Worm (Caenorhabditis elegans) whole organism, L4 larva: Measurements from ENCODE around the gene dmd-4.
A peak's percentile ranks its signal among the peaks of the same experiment; 100 is the strongest.

ENCODE experiments used
- F26F4.8 ChIP-seq: fragments of 200-800 bp; sonication (Bioruptor generic); conservative IDR thresholded peaks from 2 replicates; pipeline ENCODE4 v1.3.6; 2022; ENCODE audit warnings: missing genetic modification characterization, missing compliant biosample characterization
- F44E2.7 ChIP-seq: fragments of 200-800 bp; sonication (Bioruptor generic); IDR thresholded peaks from 2 replicates; pipeline ENCODE4 v2.1.2; 2022; ENCODE audit warnings: missing genetic modification characterization, missing compliant biosample characterization
- F49E8.2 ChIP-seq: sonication (generic microtip); optimal IDR thresholded peaks from 2 replicates; lab custom pipeline; 2016; ENCODE audit warnings: missing compliant biosample characterization, mild to moderate bottlenecking, missing genetic modification characterization, borderline replicate concordance
- T26A8.4 ChIP-seq: fragments of 200-800 bp; sonication (Bioruptor generic); IDR thresholded peaks from 2 replicates; pipeline ENCODE4 v1.3.6; 2022; ENCODE audit warnings: missing genetic modification characterization, missing compliant biosample characterization
- Y105C5A.15 ChIP-seq: fragments of 200-800 bp; sonication (Bioruptor generic); IDR thresholded peaks from 2 replicates; pipeline ENCODE4 v1.3.6; 2022; ENCODE audit warnings: missing genetic modification characterization, missing compliant biosample characterization
- Y48G9A.11 ChIP-seq: fragments of 200-800 bp; sonication (Bioruptor generic); IDR thresholded peaks from 2 replicates; pipeline ENCODE4 v1.3.6; 2022; ENCODE audit warnings: missing genetic modification reagents, missing genetic modification characterization, missing compliant biosample characterization
- ZK337.2 ChIP-seq: fragments of 200-800 bp; sonication (Bioruptor generic); IDR thresholded peaks from 2 replicates; pipeline ENCODE4 v1.3.6; 2022; ENCODE audit warnings: missing genetic modification reagents, missing genetic modification characterization, missing compliant biosample characterization
- ZK546.5 ChIP-seq, 2 experiments: sonication (generic microtip); optimal IDR thresholded peaks; 2 replicates each; lab custom pipeline; 2017; ENCODE audit warnings: missing biosample characterization in 2 of 2, missing genetic modification characterization in 2 of 2
- aha-1 ChIP-seq: fragments of 150-350 bp; peaks from one replicate; lab custom pipeline; 2014; ENCODE audit warnings: missing biosample characterization, missing genetic modification characterization
- aly-2 ChIP-seq: sonication (generic microtip); optimal IDR thresholded peaks from 2 replicates; lab custom pipeline; 2018; ENCODE audit warnings: missing biosample characterization, missing genetic modification characterization
- arid-1 ChIP-seq: fragments of 200-800 bp; sonication (Bioruptor generic); conservative IDR thresholded peaks from 2 replicates; pipeline ENCODE4 v1.3.6; 2022; ENCODE audit warnings: missing genetic modification reagents, missing genetic modification characterization, missing compliant biosample characterization
- ceh-82 ChIP-seq: sonication (generic microtip); optimal IDR thresholded peaks from 2 replicates; lab custom pipeline; 2017; ENCODE audit warnings: missing biosample characterization, missing genetic modification characterization
- daf-12 ChIP-seq: fragments of 150-350 bp; optimal IDR thresholded peaks from 2 replicates; lab custom pipeline; 2014; ENCODE audit warnings: missing biosample characterization, missing genetic modification reagents, missing genetic modification characterization
- daf-16 ChIP-seq, 3 experiments: sonication (generic microtip); optimal IDR thresholded peaks; 2 replicates each; lab custom pipeline; 2016 to 2017; ENCODE audit warnings: missing genetic modification characterization in 3 of 3, missing genetic modification reagents in 3 of 3, mild to moderate bottlenecking in 2 of 3, missing compliant biosample characterization in 2 of 3, missing biosample characterization in 1 of 3, moderate library complexity in 1 of 3
- daf-8 ChIP-seq: fragments of 200-800 bp; sonication (Bioruptor generic); IDR thresholded peaks from 2 replicates; pipeline ENCODE4 v1.3.6; 2022; ENCODE audit warnings: missing genetic modification characterization, missing compliant biosample characterization
- dmd-9 ChIP-seq: fragments of 200-800 bp; sonication (Bioruptor generic); IDR thresholded peaks from 2 replicates; pipeline ENCODE4 v1.3.6; 2022; ENCODE audit warnings: missing genetic modification reagents, missing genetic modification characterization, missing compliant biosample characterization
- dpl-1 ChIP-seq: fragments of 150-350 bp; optimal IDR thresholded peaks from 2 replicates; lab custom pipeline; 2014; ENCODE audit warnings: missing biosample characterization, missing genetic modification reagents, missing genetic modification characterization
- dve-1 ChIP-seq: sonication (generic microtip); optimal IDR thresholded peaks from 2 replicates; lab custom pipeline; 2017; ENCODE audit warnings: antibody characterized with exemption, mild to moderate bottlenecking, missing genetic modification characterization, missing compliant biosample characterization; ENCODE audit not compliant: insufficient read depth
- fos-1 ChIP-seq: fragments of 150-350 bp; optimal IDR thresholded peaks from 2 replicates; lab custom pipeline; 2014; ENCODE audit warnings: missing biosample characterization, missing genetic modification characterization
- gei-8 ChIP-seq: fragments of 200-800 bp; sonication (Bioruptor generic); optimal IDR thresholded peaks from 2 replicates; lab custom pipeline; 2018; ENCODE audit warnings: mild to moderate bottlenecking, missing genetic modification characterization, missing compliant biosample characterization
- hif-1 ChIP-seq, 2 experiments: sonication (generic microtip); optimal IDR thresholded peaks; 2 replicates each; lab custom pipeline; 2016 to 2017; ENCODE audit warnings: missing compliant biosample characterization in 2 of 2, missing genetic modification characterization in 2 of 2, missing genetic modification reagents in 2 of 2, missing genotype in 2 of 2, mild to moderate bottlenecking in 1 of 2
- hlh-11 ChIP-seq: fragments of 200-800 bp; sonication (Bioruptor generic); optimal IDR thresholded peaks from 2 replicates; lab custom pipeline; 2018; ENCODE audit warnings: mild to moderate bottlenecking, missing genetic modification characterization, missing compliant biosample characterization
- hlh-30 ChIP-seq: sonication (generic microtip); optimal IDR thresholded peaks from 2 replicates; lab custom pipeline; 2017; ENCODE audit warnings: antibody characterized with exemption, mild to moderate bottlenecking, missing genetic modification characterization, missing compliant biosample characterization; ENCODE audit not compliant: insufficient read depth
- lim-7 ChIP-seq: fragments of 200-800 bp; sonication (Bioruptor generic); IDR thresholded peaks from 2 replicates; pipeline ENCODE4 v1.3.6; 2022; ENCODE audit warnings: missing genetic modification characterization, missing compliant biosample characterization
- lin-29 ChIP-seq: fragments of 200-800 bp; sonication (Bioruptor generic); IDR thresholded peaks from 2 replicates; pipeline ENCODE4 v1.3.6; 2022; ENCODE audit warnings: missing genetic modification reagents, missing genetic modification characterization, missing compliant biosample characterization
- lin-38 ChIP-seq: fragments of 200-800 bp; sonication (Bioruptor generic); IDR thresholded peaks from 2 replicates; pipeline ENCODE4 v1.3.6; 2022; ENCODE audit warnings: missing genetic modification reagents, missing genetic modification characterization, missing compliant biosample characterization
- lsy-2 ChIP-seq, 2 experiments: fragments of 150-350 bp in 1 of 2; sonication (generic microtip) in 1 of 2; optimal IDR thresholded peaks; 2 replicates each; lab custom pipeline; 2014 to 2017; ENCODE audit warnings: missing biosample characterization in 2 of 2, missing genetic modification characterization in 2 of 2
- mdl-1 ChIP-seq, 2 experiments: fragments of 150-350 bp in 1 of 2; sonication (generic microtip) in 1 of 2; optimal IDR thresholded peaks; 2 replicates each; lab custom pipeline; 2014 to 2017; ENCODE audit warnings: missing biosample characterization in 2 of 2, missing genetic modification characterization in 2 of 2
- mes-2 ChIP-seq: sonication (generic microtip); optimal IDR thresholded peaks from 2 replicates; lab custom pipeline; 2016; ENCODE audit warnings: missing genotype, mild to moderate bottlenecking, missing genetic modification characterization, missing compliant biosample characterization; ENCODE audit not compliant: poor library complexity, severe bottlenecking
- mxl-2 ChIP-seq: fragments of 200-800 bp; sonication (Bioruptor generic); conservative IDR thresholded peaks from 2 replicates; pipeline ENCODE4 v1.3.6; 2022; ENCODE audit warnings: missing genetic modification reagents, missing genetic modification characterization, missing compliant biosample characterization
- mxl-3 ChIP-seq: fragments of 200-800 bp; sonication (Bioruptor generic); optimal IDR thresholded peaks from 2 replicates; lab custom pipeline; 2018; ENCODE audit warnings: mild to moderate bottlenecking, missing genetic modification characterization, missing compliant biosample characterization
- nhr-11 ChIP-seq: fragments of 150-350 bp; optimal IDR thresholded peaks from 2 replicates; lab custom pipeline; 2014; ENCODE audit warnings: missing biosample characterization, missing genetic modification characterization
- nhr-111 ChIP-seq: fragments of 200-800 bp; sonication (Bioruptor generic); optimal IDR thresholded peaks from 2 replicates; lab custom pipeline; 2018; ENCODE audit warnings: mild to moderate bottlenecking, missing genetic modification characterization, missing compliant biosample characterization
- nhr-237 ChIP-seq: sonication (generic microtip); optimal IDR thresholded peaks from 2 replicates; lab custom pipeline; 2017; ENCODE audit warnings: missing biosample characterization, missing genetic modification characterization
- nhr-28 ChIP-seq: fragments of 150-350 bp; optimal IDR thresholded peaks from 2 replicates; lab custom pipeline; 2014; ENCODE audit warnings: missing biosample characterization, missing genetic modification characterization
- nhr-42 ChIP-seq: fragments of 200-800 bp; sonication (Bioruptor generic); IDR thresholded peaks from 2 replicates; pipeline ENCODE4 v1.3.6; 2022; ENCODE audit warnings: missing genetic modification characterization, missing compliant biosample characterization
- nhr-76 ChIP-seq: fragments of 150-350 bp; optimal IDR thresholded peaks from 2 replicates; lab custom pipeline; 2014; ENCODE audit warnings: missing biosample characterization, missing genetic modification characterization
- nhr-77 ChIP-seq: fragments of 150-350 bp; optimal IDR thresholded peaks from 2 replicates; lab custom pipeline; 2014; ENCODE audit warnings: missing biosample characterization, missing genetic modification characterization
- pha-4 ChIP-seq, 2 experiments: fragments of 150-350 bp in 1 of 2; fragments of 200-800 bp in 1 of 2; sonication (Bioruptor generic) in 1 of 2; IDR thresholded peaks in 1 of 2; optimal IDR thresholded peaks in 1 of 2; 2 replicates each; pipeline versions ENCODE4 v1.3.6 to Lab custom; 2014 to 2022; ENCODE audit warnings: missing genetic modification characterization in 2 of 2, missing genetic modification reagents in 2 of 2, missing biosample characterization in 1 of 2, missing compliant biosample characterization in 1 of 2
- php-3 ChIP-seq: fragments of 200-800 bp; sonication (Bioruptor generic); IDR thresholded peaks from 2 replicates; pipeline ENCODE4 v1.3.6; 2022; ENCODE audit warnings: missing genetic modification reagents, missing genetic modification characterization, missing compliant biosample characterization
- set-16 ChIP-seq: fragments of 200-800 bp; sonication (Bioruptor generic); IDR thresholded peaks from 2 replicates; pipeline ENCODE4 v1.3.6; 2022; ENCODE audit warnings: missing genetic modification reagents, missing genetic modification characterization, missing compliant biosample characterization
- skn-1 ChIP-seq: fragments of 150-350 bp; optimal IDR thresholded peaks from 2 replicates; lab custom pipeline; 2014; ENCODE audit warnings: missing biosample characterization, missing genetic modification characterization
- tag-97 ChIP-seq: fragments of 200-800 bp; sonication (Bioruptor generic); IDR thresholded peaks from 2 replicates; pipeline ENCODE4 v1.3.6; 2022; ENCODE audit warnings: missing genetic modification characterization, missing compliant biosample characterization
- unc-130 ChIP-seq: sonication (generic microtip); optimal IDR thresholded peaks from 2 replicates; lab custom pipeline; 2016; ENCODE audit warnings: missing genetic modification reagents, missing genetic modification characterization, missing compliant biosample characterization
- unc-62 ChIP-seq, 3 experiments: fragments of 150-350 bp in 1 of 3; sonication (generic microtip); optimal IDR thresholded peaks in 2 of 3; peaks in 1 of 3; 1 replicate in 1 of 3; 2 replicates in 2 of 3; lab custom pipeline; 2014 to 2017; ENCODE audit warnings: missing biosample characterization in 3 of 3, missing genetic modification characterization in 3 of 3, missing genetic modification reagents in 3 of 3, missing genotype in 1 of 3
- vab-7 ChIP-seq: fragments of 200-800 bp; sonication (Bioruptor generic); IDR thresholded peaks from 2 replicates; pipeline ENCODE4 v1.3.6; 2022; ENCODE audit warnings: missing genetic modification reagents, missing genetic modification characterization, missing compliant biosample characterization
- zag-1 ChIP-seq: fragments of 150-350 bp; optimal IDR thresholded peaks from 2 replicates; lab custom pipeline; 2014; ENCODE audit warnings: missing biosample characterization, missing genetic modification characterization
- zfp-2 ChIP-seq: sonication (generic microtip); optimal IDR thresholded peaks from 2 replicates; lab custom pipeline; 2016; ENCODE audit warnings: mild to moderate bottlenecking, missing genetic modification characterization, missing compliant biosample characterization
- zip-11 ChIP-seq: fragments of 200-800 bp; sonication (Bioruptor generic); IDR thresholded peaks from 2 replicates; pipeline ENCODE4 v1.3.6; 2022; ENCODE audit warnings: missing genetic modification characterization, missing compliant biosample characterization
- zip-2 ChIP-seq: fragments of 150-350 bp; optimal IDR thresholded peaks from 2 replicates; lab custom pipeline; 2014; ENCODE audit warnings: missing biosample characterization, missing genetic modification characterization

Gene dmd-4

ce11 chrX:14813398-14813797 lies 48.3 kb downstream of the dmd-4 start (continued):
- no peak for TF ChIP-seq nhr-111 (GFP tag; lab: Kevin White, UChicago)
- no peak for TF ChIP-seq F44E2.7 (GFP tag; lab: Robert Waterston, UW)
- no peak for TF ChIP-seq nhr-237
- TF ChIP-seq daf-16 (GFP tag; optimal IDR thresholded peaks at IDR 0.05; lab: Kevin White, UChicago), result peak in 1 of 2 experiments; percentile 77
- peak; percentile 67 for TF ChIP-seq daf-16 (tag; optimal IDR thresholded peaks at IDR 0.05; lab: Kevin White, UChicago)
- peak; percentile 30 for TF ChIP-seq mxl-3 (GFP tag; lab: Kevin White, UChicago)
- TF ChIP-seq vab-7 (GFP tag; lab: Robert Waterston, UW), result no peak
- no peak for TF ChIP-seq zip-11
- TF ChIP-seq arid-1, result no peak
- peak in 1 of 2 experiments; percentile 2 for TF ChIP-seq hif-1 (tag; optimal IDR thresholded peaks at IDR 0.05; lab: Kevin White, UChicago)
- no peak for TF ChIP-seq aha-1
- peak; percentile 85 for TF ChIP-seq dve-1 (tag; lab: Kevin White, UChicago)
- no peak for TF ChIP-seq unc-130 (GFP tag; lab: Kevin White, UChicago)
- no peak for TF ChIP-seq zfp-2 (tag; lab: Kevin White, UChicago)
- TF ChIP-seq tag-97, result no peak
- no peak for TF ChIP-seq Y105C5A.15 (GFP tag; lab: Robert Waterston, UW)
- TF ChIP-seq skn-1 (tag; lab: Kevin White, UChicago), result no peak
- TF ChIP-seq daf-8 (GFP tag; lab: Robert Waterston, UW), result no peak
- no peak for TF ChIP-seq zag-1 (tag; lab: Kevin White, UChicago)
- TF ChIP-seq lsy-2 (tag; optimal IDR thresholded peaks at IDR 0.05; lab: Kevin White, UChicago), result peak; percentile 37 to 85
- peak; percentile 83 for TF ChIP-seq mes-2 (tag; lab: Kevin White, UChicago)
- TF ChIP-seq F26F4.8 (GFP tag; lab: Robert Waterston, UW), result no peak
- TF ChIP-seq F49E8.2 (tag; lab: Kevin White, UChicago), result no peak
- peak; percentile 80 for TF ChIP-seq hlh-30 (tag; lab: Kevin White, UChicago)
- peak; percentile 61 for TF ChIP-seq dpl-1 (GFP tag; lab: Kevin White, UChicago)
- TF ChIP-seq set-16, result no peak
- TF ChIP-seq unc-62 (GFP tag; optimal IDR thresholded peaks at IDR 0.05 in 1 of 2; lab: Kevin White, UChicago), result peak in 1 of 2 experiments; percentile 86
- TF ChIP-seq unc-62 (tag; optimal IDR thresholded peaks at IDR 0.05; lab: Kevin White, UChicago), result no peak
- peak; percentile 64 for TF ChIP-seq hlh-11 (tag; lab: Kevin White, UChicago)
- peak; percentile 61 for TF ChIP-seq zip-2 (tag; lab: Kevin White, UChicago)
- no peak for TF ChIP-seq aly-2 (tag; lab: Kevin White, UChicago)
- TF ChIP-seq ceh-82 (tag; lab: Kevin White, UChicago), result no peak
- TF ChIP-seq nhr-28 (tag; lab: Kevin White, UChicago), result peak; percentile 21
- no peak for TF ChIP-seq Y48G9A.11 (GFP tag; lab: Robert Waterston, UW)
- no peak for TF ChIP-seq gei-8
- TF ChIP-seq nhr-11 (tag; lab: Kevin White, UChicago), result peak; percentile 59
- peak; percentile 71 to 84 for TF ChIP-seq mdl-1 (tag; optimal IDR thresholded peaks at IDR 0.05; lab: Kevin White, UChicago)
- no peak for TF ChIP-seq lim-7
- TF ChIP-seq T26A8.4, result peak; percentile 68
- TF ChIP-seq fos-1, result no peak
- TF ChIP-seq lin-29 (GFP tag; lab: Robert Waterston, UW), result 0 out of 2 replicates have a peak, but pooled peaks have one; percentile 17
- no peak for TF ChIP-seq ZK337.2 (GFP tag; lab: Robert Waterston, UW)
- TF ChIP-seq nhr-42 (GFP tag; lab: Robert Waterston, UW), result peak; percentile 83
- peak; percentile 25; the same call in 1 of the 2 replicates for TF ChIP-seq pha-4 (GFP tag; IDR thresholded peaks at IDR 0.05; lab: Robert Waterston, UW)
- peak; percentile 84 for TF ChIP-seq pha-4 (tag; optimal IDR thresholded peaks at IDR 0.05; lab: Kevin White, UChicago)
- TF ChIP-seq dmd-9 (GFP tag; lab: Robert Waterston, UW), result no peak
- TF ChIP-seq nhr-77 (tag; lab: Kevin White, UChicago), result peak; percentile 79
- no peak for TF ChIP-seq mxl-2 (GFP tag; lab: Robert Waterston, UW)
- TF ChIP-seq lin-38, result peak; percentile 49
- no peak for TF ChIP-seq nhr-76
- no peak for TF ChIP-seq ZK546.5 (tag; optimal IDR thresholded peaks at IDR 0.05; lab: Kevin White, UChicago)
- no peak for TF ChIP-seq daf-12 (tag; lab: Kevin White, UChicago)
- no peak for TF ChIP-seq php-3 (GFP tag; lab: Robert Waterston, UW)
